Worm (Caenorhabditis elegans) whole organism, mixed stage, embryonic: ENCODE data around the gene Y34B4A.10.

Source experiments
- elt-1 ChIP-seq: sonication (generic microtip); optimal IDR thresholded peaks from 2 replicates; lab custom pipeline; 2017; ENCODE audit warnings: missing genetic modification characterization, mild to moderate bottlenecking, missing compliant biosample characterization, antibody characterized with exemption, moderate library complexity, borderline replicate concordance; ENCODE audit not compliant: insufficient read depth
- nhr-12 ChIP-seq: fragments of 150-350 bp; optimal IDR thresholded peaks from 2 replicates; lab custom pipeline; 2014; ENCODE audit warnings: missing biosample characterization, missing genetic modification characterization
- nhr-2 ChIP-seq: fragments of 150-350 bp; optimal IDR thresholded peaks from 2 replicates; lab custom pipeline; 2014; ENCODE audit warnings: missing biosample characterization, missing genetic modification characterization
- nhr-76 ChIP-seq: sonication (generic microtip); optimal IDR thresholded peaks from 2 replicates; lab custom pipeline; 2017; ENCODE audit warnings: missing biosample characterization, missing genetic modification characterization
- sptf-1 ChIP-seq: sonication (generic microtip); optimal IDR thresholded peaks from 2 replicates; lab custom pipeline; 2017; ENCODE audit warnings: mild to moderate bottlenecking, missing genetic modification characterization, moderate library complexity, missing compliant biosample characterization

- TF ChIP-seq sptf-1 (tag; lab: Kevin White, UChicago) (no peak), nhr-76 (tag; lab: Kevin White, UChicago) (no peak), nhr-2 (tag; lab: Kevin White, UChicago) (no peak), elt-1 (tag; lab: Kevin White, UChicago) (no peak), nhr-12 (tag; lab: Kevin White, UChicago) (no peak)
Measured at ce11 chrX:5283531-5283930, 33.8 kb downstream of the Y34B4A.10 start, which contains the start of gene vps-41.
